Worm (Caenorhabditis elegans) whole organism, L1 larva: ENCODE data around the gene M110.7.

Experiments
- C04F5.9 ChIP-seq: sonication (generic microtip); optimal IDR thresholded peaks from 2 replicates; lab custom pipeline; 2016; ENCODE audit warnings: missing genetic modification characterization, missing compliant biosample characterization
- C16A3.4 ChIP-seq: fragments of 150-350 bp; optimal IDR thresholded peaks from 2 replicates; lab custom pipeline; 2014; ENCODE audit warnings: missing biosample characterization, missing genetic modification characterization
- F16B12.6 ChIP-seq: fragments of 150-350 bp; optimal IDR thresholded peaks from 2 replicates; lab custom pipeline; 2014; ENCODE audit warnings: missing biosample characterization, missing genetic modification characterization
- Y116A8C.19 ChIP-seq: sonication (generic microtip); optimal IDR thresholded peaks from 2 replicates; lab custom pipeline; 2016; ENCODE audit warnings: missing compliant biosample characterization, missing genetic modification characterization, borderline replicate concordance
- alr-1 ChIP-seq: fragments of 200-800 bp; sonication (Bioruptor generic); optimal IDR thresholded peaks from 2 replicates; lab custom pipeline; 2018; ENCODE audit warnings: borderline replicate concordance, mild to moderate bottlenecking, missing genetic modification characterization, missing compliant biosample characterization
- blmp-1 ChIP-seq: fragments of 150-350 bp; optimal IDR thresholded peaks from 2 replicates; lab custom pipeline; 2014; ENCODE audit warnings: missing biosample characterization, missing genetic modification characterization
- ceh-63 ChIP-seq: fragments of 200-800 bp; sonication (Bioruptor generic); optimal IDR thresholded peaks from 2 replicates; lab custom pipeline; 2018; ENCODE audit warnings: mild to moderate bottlenecking, missing genetic modification characterization, missing compliant biosample characterization
- ceh-8 ChIP-seq: fragments of 200-800 bp; sonication (Bioruptor generic); optimal IDR thresholded peaks from 2 replicates; lab custom pipeline; 2018; ENCODE audit warnings: mild to moderate bottlenecking, missing genetic modification characterization, moderate library complexity, missing compliant biosample characterization
- ceh-88 ChIP-seq: fragments of 200-800 bp; sonication (Bioruptor generic); IDR thresholded peaks from 2 replicates; pipeline ENCODE4 v1.3.6; 2022; ENCODE audit warnings: missing genetic modification characterization, missing compliant biosample characterization
- ces-1 ChIP-seq: fragments of 150-350 bp; optimal IDR thresholded peaks from 2 replicates; lab custom pipeline; 2014; ENCODE audit warnings: missing biosample characterization, missing genetic modification reagents, missing genetic modification characterization
- dpl-1 ChIP-seq, 3 experiments: fragments of 150-350 bp in 2 of 3; sonication (generic microtip) in 1 of 3; optimal IDR thresholded peaks; 2 replicates each; lab custom pipeline; 2014 to 2017; ENCODE audit warnings: missing biosample characterization in 3 of 3, missing genetic modification characterization in 3 of 3, missing genetic modification reagents in 3 of 3
- dsc-1 ChIP-seq: sonication (generic microtip); optimal IDR thresholded peaks from 2 replicates; lab custom pipeline; 2016; ENCODE audit warnings: mild to moderate bottlenecking, missing genetic modification characterization, missing compliant biosample characterization
- efl-3 ChIP-seq: fragments of 200-800 bp; sonication (Bioruptor generic); optimal IDR thresholded peaks from 2 replicates; lab custom pipeline; 2018; ENCODE audit warnings: mild to moderate bottlenecking, missing genetic modification characterization, missing compliant biosample characterization
- egl-27 ChIP-seq, 2 experiments: fragments of 150-350 bp in 1 of 2; sonication (generic microtip); optimal IDR thresholded peaks; 3 replicates each; lab custom pipeline; 2017 to 2018; ENCODE audit warnings: missing biosample characterization in 2 of 2, missing genetic modification characterization in 2 of 2, missing genetic modification reagents in 2 of 2
- elt-3 ChIP-seq, 6 experiments: fragments of 150-350 bp in 1 of 6; sonication (generic microtip); optimal IDR thresholded peaks; 2 replicates each; lab custom pipeline; 2017 to 2018; ENCODE audit warnings: missing biosample characterization in 6 of 6, missing genetic modification characterization in 6 of 6, inconsistent platforms in 1 of 6
- ets-5 ChIP-seq: fragments of 200-800 bp; sonication (Bioruptor generic); IDR thresholded peaks from 2 replicates; pipeline ENCODE4 v1.3.6; 2022; ENCODE audit warnings: missing genetic modification characterization, missing compliant biosample characterization
- fkh-10 ChIP-seq: sonication (generic microtip); optimal IDR thresholded peaks from 2 replicates; lab custom pipeline; 2017; ENCODE audit warnings: missing biosample characterization, missing genetic modification reagents, missing genetic modification characterization
- fos-1 ChIP-seq: fragments of 150-350 bp; optimal IDR thresholded peaks from 2 replicates; lab custom pipeline; 2014; ENCODE audit warnings: missing biosample characterization, missing genetic modification characterization
- grh-1 ChIP-seq: fragments of 200-800 bp; sonication (Bioruptor generic); IDR thresholded peaks from 2 replicates; pipeline ENCODE4 v1.3.6; 2022; ENCODE audit warnings: missing genetic modification reagents, missing genetic modification characterization, missing compliant biosample characterization
- hlh-4 ChIP-seq: sonication (generic microtip); optimal IDR thresholded peaks from 2 replicates; lab custom pipeline; 2016; ENCODE audit warnings: mild to moderate bottlenecking, missing genetic modification characterization, missing compliant biosample characterization
- irx-1 ChIP-seq: sonication (generic microtip); optimal IDR thresholded peaks from 2 replicates; lab custom pipeline; 2016; ENCODE audit warnings: missing genetic modification characterization, missing compliant biosample characterization
- isw-1 ChIP-seq: fragments of 200-800 bp; sonication (Bioruptor generic); IDR thresholded peaks from 2 replicates; pipeline ENCODE4 v1.3.6; 2022; ENCODE audit warnings: missing genetic modification characterization, missing compliant biosample characterization
- lin-13 ChIP-seq: fragments of 150-350 bp; optimal IDR thresholded peaks from 2 replicates; lab custom pipeline; 2014; ENCODE audit warnings: missing biosample characterization, missing genetic modification reagents, missing genetic modification characterization
- lin-14 ChIP-seq: fragments of 200-800 bp; sonication (Bioruptor generic); optimal IDR thresholded peaks from 2 replicates; lab custom pipeline; 2018; ENCODE audit warnings: mild to moderate bottlenecking, missing genetic modification characterization, moderate library complexity, missing compliant biosample characterization
- lin-35 ChIP-seq, 2 experiments: fragments of 150-350 bp; optimal IDR thresholded peaks; 2 replicates each; lab custom pipeline; 2014; ENCODE audit warnings: missing biosample characterization in 2 of 2, missing genetic modification characterization in 2 of 2, missing genetic modification reagents in 2 of 2
- lir-3 ChIP-seq: sonication (generic microtip); optimal IDR thresholded peaks from 2 replicates; lab custom pipeline; 2016; ENCODE audit warnings: mild to moderate bottlenecking, missing genetic modification characterization, moderate library complexity, missing compliant biosample characterization; ENCODE audit not compliant: poor library complexity
- lsy-2 ChIP-seq, 2 experiments: fragments of 150-350 bp; optimal IDR thresholded peaks; 2 replicates each; lab custom pipeline; 2014; ENCODE audit warnings: missing biosample characterization in 2 of 2, missing genetic modification characterization in 2 of 2
- mep-1 ChIP-seq: fragments of 150-350 bp; optimal IDR thresholded peaks from 2 replicates; lab custom pipeline; 2014; ENCODE audit warnings: missing biosample characterization, missing genetic modification characterization
- nhr-11 ChIP-seq: fragments of 150-350 bp; optimal IDR thresholded peaks from 2 replicates; lab custom pipeline; 2014; ENCODE audit warnings: missing biosample characterization, missing genetic modification characterization
- nhr-12 ChIP-seq: sonication (generic microtip); optimal IDR thresholded peaks from 2 replicates; lab custom pipeline; 2017; ENCODE audit warnings: missing biosample characterization, missing genetic modification characterization
- nhr-237 ChIP-seq: fragments of 150-350 bp; optimal IDR thresholded peaks from 2 replicates; lab custom pipeline; 2014; ENCODE audit warnings: missing biosample characterization, missing genetic modification characterization
- nhr-28 ChIP-seq: fragments of 150-350 bp; optimal IDR thresholded peaks from 2 replicates; lab custom pipeline; 2014; ENCODE audit warnings: missing biosample characterization, missing genetic modification characterization
- nhr-71 ChIP-seq: sonication (generic microtip); optimal IDR thresholded peaks from 2 replicates; lab custom pipeline; 2016; ENCODE audit warnings: mild to moderate bottlenecking, missing genetic modification characterization, moderate library complexity, missing compliant biosample characterization
- nhr-76 ChIP-seq: sonication (generic microtip); optimal IDR thresholded peaks from 2 replicates; lab custom pipeline; 2017; ENCODE audit warnings: missing biosample characterization, missing genetic modification characterization
- nhr-77 ChIP-seq: fragments of 150-350 bp; optimal IDR thresholded peaks from 2 replicates; lab custom pipeline; 2014; ENCODE audit warnings: missing biosample characterization, missing genetic modification characterization
- nhr-85 ChIP-seq: sonication (generic microtip); peaks from one replicate; lab custom pipeline; 2016; ENCODE audit warnings: missing genetic modification characterization, inconsistent platforms, missing compliant biosample characterization
- nhr-90 ChIP-seq: sonication (generic microtip); optimal IDR thresholded peaks from 2 replicates; lab custom pipeline; 2016; ENCODE audit warnings: mild to moderate bottlenecking, missing genetic modification characterization, missing compliant biosample characterization; ENCODE audit not compliant: poor library complexity
- pag-3 ChIP-seq: sonication (generic microtip); optimal IDR thresholded peaks from 2 replicates; lab custom pipeline; 2017; ENCODE audit warnings: missing genetic modification characterization, mild to moderate bottlenecking, missing compliant biosample characterization, antibody characterized with exemption, borderline replicate concordance; ENCODE audit not compliant: insufficient read depth
- rnt-1 ChIP-seq: sonication (generic microtip); optimal IDR thresholded peaks from 2 replicates; lab custom pipeline; 2016; ENCODE audit warnings: mild to moderate bottlenecking, missing genetic modification characterization, moderate library complexity, missing compliant biosample characterization
- snpc-4 ChIP-seq: fragments of 150-350 bp; optimal IDR thresholded peaks from 2 replicates; lab custom pipeline; 2014; ENCODE audit warnings: missing biosample characterization, missing genetic modification characterization
- snu-23 ChIP-seq: sonication (generic microtip); optimal IDR thresholded peaks from 2 replicates; lab custom pipeline; 2016; ENCODE audit warnings: missing genetic modification characterization, missing compliant biosample characterization
- sox-4 ChIP-seq: sonication (generic microtip); optimal IDR thresholded peaks from 2 replicates; lab custom pipeline; 2016; ENCODE audit warnings: missing genetic modification characterization, missing compliant biosample characterization
- sptf-1 ChIP-seq: fragments of 150-350 bp; optimal IDR thresholded peaks from 2 replicates; lab custom pipeline; 2014; ENCODE audit warnings: missing biosample characterization, missing genetic modification characterization
- sup-37 ChIP-seq: fragments of 200-800 bp; sonication (Bioruptor generic); optimal IDR thresholded peaks from 2 replicates; lab custom pipeline; 2018; ENCODE audit warnings: mild to moderate bottlenecking, missing genetic modification characterization, missing compliant biosample characterization
- swsn-7 ChIP-seq: sonication (generic microtip); optimal IDR thresholded peaks from 2 replicates; lab custom pipeline; 2016; ENCODE audit warnings: missing genetic modification characterization, missing compliant biosample characterization
- tbx-2 ChIP-seq: sonication (generic microtip); optimal IDR thresholded peaks from 2 replicates; lab custom pipeline; 2016; ENCODE audit warnings: missing genetic modification characterization, missing compliant biosample characterization
- tlp-1 ChIP-seq: fragments of 150-350 bp; optimal IDR thresholded peaks from 2 replicates; lab custom pipeline; 2014; ENCODE audit warnings: missing biosample characterization, missing genetic modification characterization
- unc-130 ChIP-seq: fragments of 150-350 bp; optimal IDR thresholded peaks from 2 replicates; lab custom pipeline; 2017; ENCODE audit warnings: missing biosample characterization, missing genetic modification characterization, inconsistent platforms
- unc-30 ChIP-seq: sonication (generic microtip); optimal IDR thresholded peaks from 2 replicates; lab custom pipeline; 2017; ENCODE audit warnings: missing biosample characterization, missing genetic modification characterization
- unc-62 ChIP-seq: fragments of 150-350 bp; optimal IDR thresholded peaks from 2 replicates; lab custom pipeline; 2014; ENCODE audit warnings: missing biosample characterization, missing genetic modification reagents, missing genetic modification characterization
- unc-98 ChIP-seq: fragments of 200-800 bp; sonication (Bioruptor generic); IDR thresholded peaks from 2 replicates; pipeline ENCODE4 v1.3.6; 2022; ENCODE audit warnings: missing genetic modification characterization, missing compliant biosample characterization
- vab-15 ChIP-seq: sonication (generic microtip); optimal IDR thresholded peaks from 2 replicates; lab custom pipeline; 2017; ENCODE audit warnings: missing genotype, mild to moderate bottlenecking, missing genetic modification characterization, missing compliant biosample characterization
- zag-1 ChIP-seq: fragments of 150-350 bp; optimal IDR thresholded peaks from 2 replicates; lab custom pipeline; 2014; ENCODE audit warnings: missing biosample characterization, missing genetic modification characterization
- ztf-4 ChIP-seq: fragments of 150-350 bp; optimal IDR thresholded peaks from 2 replicates; lab custom pipeline; 2014; ENCODE audit warnings: missing biosample characterization, missing genetic modification characterization

The M110.7 gene

DNA sequence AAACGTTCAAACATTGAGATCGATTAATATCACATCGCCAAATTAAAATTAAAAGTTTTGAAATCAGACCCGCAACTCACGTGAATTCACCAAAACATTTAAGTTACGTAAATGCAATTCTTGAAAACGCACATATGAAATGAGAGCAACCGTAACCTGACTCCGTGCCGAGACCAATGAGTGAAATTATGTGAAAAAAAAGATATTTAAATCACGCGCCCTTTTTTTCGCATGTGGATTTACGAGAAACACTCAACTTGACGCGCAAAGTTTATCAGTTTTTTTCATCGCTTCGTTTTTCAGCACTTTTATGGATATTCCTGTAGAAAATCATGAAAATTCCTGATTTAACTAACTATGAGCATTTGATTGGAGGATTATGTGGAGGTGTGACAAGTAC, 43.5 kb downstream of the M110.7 start, which contains the start of the genes gei-14 and slc-25A32 (continued):
- TF ChIP-seq vab-15 (tag; lab: Kevin White, UChicago) (no peak), C16A3.4 (tag; lab: Kevin White, UChicago) (no peak), nhr-76 (tag; lab: Kevin White, UChicago) (no peak), lin-35 (GFP tag; optimal IDR thresholded peaks at IDR 0.05; lab: Kevin White, UChicago) (peak; percentile 91 to 96), lin-14 (GFP tag; lab: Kevin White, UChicago) (no peak), nhr-71 (tag; lab: Kevin White, UChicago) (peak; percentile 46), tbx-2 (tag; lab: Kevin White, UChicago) (peak; percentile 4), sptf-1 (no peak), dsc-1 (tag; lab: Kevin White, UChicago) (no peak), F16B12.6 (peak; percentile 78), lin-13 (GFP tag; lab: Kevin White, UChicago) (no peak), ceh-63 (no peak), lir-3 (tag; lab: Kevin White, UChicago) (no peak), Y116A8C.19 (tag; lab: Kevin White, UChicago) (no peak), unc-62 (no peak), nhr-85 (tag; lab: Kevin White, UChicago) (peak; percentile 65), efl-3 (GFP tag; lab: Kevin White, UChicago) (no peak), unc-130 (tag; lab: Kevin White, UChicago) (no peak), nhr-77 (tag; lab: Kevin White, UChicago) (no peak), nhr-28 (tag; lab: Kevin White, UChicago) (no peak), sox-4 (no peak), sup-37 (GFP tag; lab: Kevin White, UChicago) (no peak), ceh-88 (GFP tag; lab: Robert Waterston, UW) (no peak), unc-98 (GFP tag; lab: Robert Waterston, UW) (no peak), nhr-237 (tag; lab: Kevin White, UChicago) (no peak), ceh-8 (GFP tag; lab: Kevin White, UChicago) (no peak), ces-1 (no peak), nhr-12 (tag; lab: Kevin White, UChicago) (no peak), ztf-4 (tag; lab: Kevin White, UChicago) (no peak), fos-1 (peak; percentile 1), elt-3 (tag; optimal IDR thresholded peaks at IDR 0.05; lab: Kevin White, UChicago) (peak in 1 of 6 experiments; percentile 24), snpc-4 (tag; lab: Kevin White, UChicago) (no peak), isw-1 (no peak), zag-1 (no peak), alr-1 (tag; lab: Kevin White, UChicago) (no peak), egl-27 (tag; optimal IDR thresholded peaks at IDR 0.05; lab: Kevin White, UChicago) (no peak), fkh-10 (GFP tag; lab: Kevin White, UChicago) (no peak), snu-23 (GFP tag; lab: Kevin White, UChicago) (peak; percentile 40), rnt-1 (peak; percentile 33), grh-1 (GFP tag; lab: Robert Waterston, UW) (no peak), irx-1 (tag; lab: Kevin White, UChicago) (no peak), tlp-1 (no peak), hlh-4 (no peak), dpl-1 (GFP tag; optimal IDR thresholded peaks at IDR 0.05; lab: Kevin White, UChicago) (peak; percentile 88 to 92 (median 90)), ets-5 (no peak), pag-3 (no peak), swsn-7 (tag; lab: Kevin White, UChicago) (no peak), C04F5.9 (tag; lab: Kevin White, UChicago) (no peak), nhr-11 (tag; lab: Kevin White, UChicago) (no peak), blmp-1 (tag; lab: Kevin White, UChicago) (peak; percentile 55), mep-1 (tag; lab: Kevin White, UChicago) (no peak), nhr-90 (tag; lab: Kevin White, UChicago) (no peak), unc-30 (no peak), lsy-2 (tag; optimal IDR thresholded peaks at IDR 0.05; lab: Kevin White, UChicago) (peak; percentile 68 to 81)
